Fruit fly (Drosophila melanogaster): ENCODE measurements around the gene dmt.

The dmt gene

dm6 chr3R:9740713-9741112 is 29.8 kb downstream of the dmt start, which contains the start of gene Pnn:
Gene Pnn (plus strand): TSS chr3R:9740899.
- TF ChIP-seq Eip78C (GFP tag) (peak; percentile 43), Hr4 (GFP tag; optimal IDR thresholded peaks at IDR 0.05) (no peak), CG4318 (GFP tag; optimal IDR thresholded peaks at IDR 0.05) (no peak)

dm6 chr3R:9743217-9743616 is 32.3 kb downstream of the dmt start, which contains the start of gene CG31415:
Gene CG31415 (plus strand): TSS chr3R:9743517.
- TF ChIP-seq CG6276 (GFP tag; optimal IDR thresholded peaks at IDR 0.05) (no peak), lz (GFP tag; optimal IDR thresholded peaks at IDR 0.05) (no peak), Blimp-1 (GFP tag; optimal IDR thresholded peaks at IDR 0.05) (no peak), esn (GFP tag; optimal IDR thresholded peaks at IDR 0.05) (no peak), acj6 (GFP tag; optimal IDR thresholded peaks at IDR 0.05) (no peak), CG10669 (GFP tag; optimal IDR thresholded peaks at IDR 0.05) (no peak), topi (GFP tag; optimal IDR thresholded peaks at IDR 0.05) (no peak), svp (GFP tag) (no peak), CG11762 (GFP tag; optimal IDR thresholded peaks at IDR 0.05; ENCODE audit: insufficient read depth) (no peak), fkh (GFP tag; optimal IDR thresholded peaks at IDR 0.05) (no peak), CG11294 (GFP tag; IDR thresholded peaks at IDR 0.05) (no peak), Hr38 (GFP tag; optimal IDR thresholded peaks at IDR 0.05) (no peak), CG6792 (GFP tag; optimal IDR thresholded peaks at IDR 0.05) (no peak), CG6854 (GFP tag; optimal IDR thresholded peaks at IDR 0.05) (no peak), CG4318 (GFP tag; optimal IDR thresholded peaks at IDR 0.05) (no peak), Hr4 (GFP tag; optimal IDR thresholded peaks at IDR 0.05) (no peak), CG6163 (GFP tag; IDR thresholded peaks at IDR 0.05) (no peak), fd85E (GFP tag; optimal IDR thresholded peaks at IDR 0.05) (no peak), Eip75B (GFP tag; optimal IDR thresholded peaks at IDR 0.05) (no peak), eg (GFP tag; IDR thresholded peaks at IDR 0.05) (no peak)

dm6 chr3R:9743995-9744394 is 33.1 kb downstream of the dmt start:
- no peak for TF ChIP-seq vri (GFP tag; optimal IDR thresholded peaks at IDR 0.05)
- TF ChIP-seq CG9139 (GFP tag; optimal IDR thresholded peaks at IDR 0.05) = no peak
- no peak for TF ChIP-seq CG11902 (GFP tag; optimal IDR thresholded peaks at IDR 0.05)
- no peak for TF ChIP-seq acj6 (GFP tag; optimal IDR thresholded peaks at IDR 0.05)
- no peak for TF ChIP-seq fd59A (GFP tag; optimal IDR thresholded peaks at IDR 0.05)
- no peak for TF ChIP-seq pdm3 (GFP tag; optimal IDR thresholded peaks at IDR 0.05)
- no peak for TF ChIP-seq CG11294 (GFP tag; IDR thresholded peaks at IDR 0.05)
- TF ChIP-seq CG3032 (tag; optimal IDR thresholded peaks at IDR 0.05) = no peak

- TF ChIP-seq Ets21C (GFP tag; optimal IDR thresholded peaks at IDR 0.05) = no peak
- no peak for TF ChIP-seq fd85E (GFP tag; optimal IDR thresholded peaks at IDR 0.05)
- TF ChIP-seq fd59A (GFP tag; optimal IDR thresholded peaks at IDR 0.05) = no peak
- no peak for TF ChIP-seq CG6792 (GFP tag; optimal IDR thresholded peaks at IDR 0.05)
- no peak for TF ChIP-seq CG11294 (GFP tag; IDR thresholded peaks at IDR 0.05)
- no peak for TF ChIP-seq net (GFP tag; optimal IDR thresholded peaks at IDR 0.05)
- no peak for TF ChIP-seq fkh (GFP tag; optimal IDR thresholded peaks at IDR 0.05)
- no peak for TF ChIP-seq CG3032 (tag; optimal IDR thresholded peaks at IDR 0.05)
- TF ChIP-seq CG16779 (tag; optimal IDR thresholded peaks at IDR 0.05) = no peak
- TF ChIP-seq CG10669 (GFP tag; optimal IDR thresholded peaks at IDR 0.05) = no peak
- no peak for TF ChIP-seq CG3919 (GFP tag; optimal IDR thresholded peaks at IDR 0.05)
- no peak for TF ChIP-seq CG11902 (GFP tag; optimal IDR thresholded peaks at IDR 0.05)
- no peak for TF ChIP-seq svp (GFP tag)
- no peak for TF ChIP-seq eg (GFP tag; IDR thresholded peaks at IDR 0.05)
Measured at dm6 chr3R:9745442-9745841, 34.5 kb downstream of the dmt start.

- TF ChIP-seq Eip78C (GFP tag) = peak; percentile 19
- TF ChIP-seq cyc (GFP tag; optimal IDR thresholded peaks at IDR 0.05) = no peak
Measured at dm6 chr3R:9746267-9746666, 35.3 kb downstream of the dmt start, which contains the start of gene CG34409. Gene CG34409 (minus strand): TSS chr3R:9746367.

Measured in whole organism, prepupa.